Worm (Caenorhabditis elegans): ENCODE results near the gene cyp-35B2.

DNA sequence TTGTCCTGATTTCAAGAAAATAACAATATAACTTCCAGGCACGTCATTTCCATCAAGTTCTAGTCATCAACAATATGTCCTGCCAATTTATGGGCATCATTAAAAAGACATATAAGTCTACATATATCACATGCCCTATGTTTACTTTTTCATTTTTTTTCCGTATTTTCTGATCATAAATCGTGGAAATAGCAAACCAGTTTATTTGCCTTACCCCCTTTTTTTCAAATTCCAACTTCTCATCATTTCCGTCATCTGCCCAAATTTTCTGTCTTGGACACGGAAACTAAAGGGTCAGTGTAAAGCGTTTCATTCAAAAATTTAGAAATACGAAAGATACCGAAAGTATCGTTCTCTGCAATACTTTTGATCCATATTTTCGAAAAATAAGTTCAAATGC lies 50.4 kb downstream of the cyp-35B2 start:
- no peak for TF ChIP-seq ref-1 (GFP tag; conservative IDR thresholded peaks at IDR 0.05)
- TF ChIP-seq klf-2 (GFP tag; conservative IDR thresholded peaks at IDR 0.05), result no peak
- TF ChIP-seq ztf-23 (GFP tag; IDR thresholded peaks at IDR 0.05), result no peak
- no peak for TF ChIP-seq ztf-29 (GFP tag; IDR thresholded peaks at IDR 0.05)
